Worm (Caenorhabditis elegans) whole organism, L1 larva: ENCODE measurements around the gene nep-11.

Source experiments
- dsc-1 ChIP-seq: sonication (generic microtip); optimal IDR thresholded peaks from 2 replicates; lab custom pipeline; 2016; ENCODE audit warnings: mild to moderate bottlenecking, missing genetic modification characterization, missing compliant biosample characterization
- fkh-8 ChIP-seq: sonication (generic microtip); optimal IDR thresholded peaks from 2 replicates; lab custom pipeline; 2016; ENCODE audit warnings: mild to moderate bottlenecking, missing genetic modification characterization, missing compliant biosample characterization
- hlh-17 ChIP-seq: fragments of 200-800 bp; sonication (Bioruptor generic); optimal IDR thresholded peaks from 2 replicates; lab custom pipeline; 2018; ENCODE audit warnings: missing genetic modification characterization, mild to moderate bottlenecking, missing compliant biosample characterization, moderate library complexity, borderline replicate concordance
- hlh-4 ChIP-seq: sonication (generic microtip); optimal IDR thresholded peaks from 2 replicates; lab custom pipeline; 2016; ENCODE audit warnings: mild to moderate bottlenecking, missing genetic modification characterization, missing compliant biosample characterization
- lin-13 ChIP-seq: fragments of 150-350 bp; optimal IDR thresholded peaks from 2 replicates; lab custom pipeline; 2014; ENCODE audit warnings: missing biosample characterization, missing genetic modification reagents, missing genetic modification characterization
- lsy-2 ChIP-seq, 2 experiments: fragments of 150-350 bp; optimal IDR thresholded peaks; 2 replicates each; lab custom pipeline; 2014; ENCODE audit warnings: missing biosample characterization in 2 of 2, missing genetic modification characterization in 2 of 2
- mdl-1 ChIP-seq, 2 experiments: fragments of 150-350 bp; optimal IDR thresholded peaks; 2 replicates each; lab custom pipeline; 2014 to 2017; ENCODE audit warnings: missing biosample characterization in 2 of 2, missing genetic modification characterization in 2 of 2, inconsistent platforms in 1 of 2
- nhr-11 ChIP-seq: fragments of 150-350 bp; optimal IDR thresholded peaks from 2 replicates; lab custom pipeline; 2014; ENCODE audit warnings: missing biosample characterization, missing genetic modification characterization
- nhr-237 ChIP-seq: fragments of 150-350 bp; optimal IDR thresholded peaks from 2 replicates; lab custom pipeline; 2014; ENCODE audit warnings: missing biosample characterization, missing genetic modification characterization
- pax-3 ChIP-seq: fragments of 200-800 bp; sonication (Bioruptor generic); optimal IDR thresholded peaks from 2 replicates; lab custom pipeline; 2018; ENCODE audit warnings: mild to moderate bottlenecking, missing genetic modification characterization, moderate library complexity, missing compliant biosample characterization
- pqm-1 ChIP-seq: sonication (generic microtip); optimal IDR thresholded peaks from 3 replicates; lab custom pipeline; 2017; ENCODE audit warnings: missing biosample characterization, missing genetic modification characterization
- tbx-2 ChIP-seq: sonication (generic microtip); optimal IDR thresholded peaks from 2 replicates; lab custom pipeline; 2016; ENCODE audit warnings: missing genetic modification characterization, missing compliant biosample characterization
- zip-4 ChIP-seq: fragments of 200-800 bp; sonication (Bioruptor generic); optimal IDR thresholded peaks from 2 replicates; lab custom pipeline; 2018; ENCODE audit warnings: mild to moderate bottlenecking, missing genetic modification characterization, moderate library complexity, missing compliant biosample characterization
- ztf-11 ChIP-seq, 2 experiments: sonication (generic microtip); optimal IDR thresholded peaks; 2 replicates each; lab custom pipeline; 2016 to 2017; ENCODE audit warnings: missing genetic modification characterization in 2 of 2, missing biosample characterization in 1 of 2, missing compliant biosample characterization in 1 of 2

DNA sequence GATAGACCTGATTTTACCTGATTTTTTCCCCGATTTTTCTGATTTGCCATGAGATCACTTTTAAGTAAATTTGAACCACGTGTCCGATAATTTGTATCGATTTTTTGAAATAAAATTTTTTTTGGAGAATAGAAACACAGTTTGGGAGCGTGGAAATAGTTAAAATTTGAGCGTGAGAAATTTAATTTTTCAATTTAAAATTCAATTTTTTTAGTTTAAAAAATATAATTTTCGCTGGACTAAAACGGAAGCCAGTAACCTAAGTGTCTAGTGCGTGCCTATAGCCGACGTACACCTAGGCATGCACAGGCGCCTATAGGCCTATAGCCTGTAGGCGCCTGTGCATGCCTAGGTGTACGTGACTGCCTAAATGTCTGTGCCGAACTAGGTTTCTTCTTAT is 26.1 kb downstream of the nep-11 start, which contains the start of gene nep-9:
- TF ChIP-seq mdl-1 (tag; optimal IDR thresholded peaks at IDR 0.05; lab: Kevin White, UChicago) (no peak), lsy-2 (tag; optimal IDR thresholded peaks at IDR 0.05; lab: Kevin White, UChicago) (no peak), nhr-11 (tag; lab: Kevin White, UChicago) (no peak), lin-13 (GFP tag; lab: Kevin White, UChicago) (no peak), nhr-237 (tag; lab: Kevin White, UChicago) (no peak), tbx-2 (tag; lab: Kevin White, UChicago) (no peak), pax-3 (tag; lab: Kevin White, UChicago) (no peak), fkh-8 (tag; lab: Kevin White, UChicago) (no peak), hlh-17 (GFP tag; lab: Kevin White, UChicago) (no peak), dsc-1 (tag; lab: Kevin White, UChicago) (no peak), pqm-1 (tag; lab: Kevin White, UChicago) (no peak), zip-4 (GFP tag; lab: Kevin White, UChicago) (no peak), ztf-11 (tag; optimal IDR thresholded peaks at IDR 0.05; lab: Kevin White, UChicago) (no peak), hlh-4 (tag; lab: Kevin White, UChicago) (no peak)
